Worm (Caenorhabditis elegans) whole organism, late embryonic: Measurements from ENCODE around the gene C46F11.4.

ENCODE experiments used
- F13H6.1 ChIP-seq: sonication (generic microtip); optimal IDR thresholded peaks from 2 replicates; lab custom pipeline; 2016; ENCODE audit warnings: missing genetic modification characterization, missing compliant biosample characterization
- ama-1 ChIP-seq: fragments of 150-350 bp; optimal IDR thresholded peaks from 2 replicates; lab custom pipeline; 2014
- ceh-18 ChIP-seq: sonication (generic microtip); optimal IDR thresholded peaks from 2 replicates; lab custom pipeline; 2016; ENCODE audit warnings: missing genetic modification characterization, missing compliant biosample characterization
- ceh-34 ChIP-seq: sonication (generic microtip); optimal IDR thresholded peaks from 2 replicates; lab custom pipeline; 2016; ENCODE audit warnings: mild to moderate bottlenecking, missing genetic modification characterization, missing compliant biosample characterization
- ceh-45 ChIP-seq: fragments of 200-800 bp; sonication (Bioruptor generic); IDR thresholded peaks from 2 replicates; pipeline ENCODE4 v1.3.6; 2022; ENCODE audit warnings: missing genetic modification reagents, missing genetic modification characterization, missing compliant biosample characterization
- ceh-6 ChIP-seq: fragments of 200-800 bp; sonication (Bioruptor generic); optimal IDR thresholded peaks from 2 replicates; lab custom pipeline; 2018; ENCODE audit warnings: mild to moderate bottlenecking, missing genetic modification characterization, missing compliant biosample characterization
- fax-1 ChIP-seq: sonication (generic microtip); optimal IDR thresholded peaks from 2 replicates; lab custom pipeline; 2016; ENCODE audit warnings: missing genotype, missing genetic modification characterization, missing compliant biosample characterization
- fkh-10 ChIP-seq: fragments of 150-350 bp; optimal IDR thresholded peaks from 2 replicates; lab custom pipeline; 2014; ENCODE audit warnings: missing biosample characterization, missing genetic modification reagents, missing genetic modification characterization
- fkh-6 ChIP-seq: sonication (generic microtip); optimal IDR thresholded peaks from 2 replicates; lab custom pipeline; 2016; ENCODE audit warnings: missing genetic modification characterization, missing compliant biosample characterization
- gmeb-2 ChIP-seq: sonication (generic microtip); optimal IDR thresholded peaks from 2 replicates; lab custom pipeline; 2016; ENCODE audit warnings: missing genetic modification characterization, inconsistent platforms, missing compliant biosample characterization
- hlh-13 ChIP-seq: fragments of 200-800 bp; sonication (Bioruptor generic); optimal IDR thresholded peaks from 2 replicates; lab custom pipeline; 2018; ENCODE audit warnings: mild to moderate bottlenecking, missing genetic modification characterization, missing compliant biosample characterization
- madf-2 ChIP-seq: sonication (generic microtip); optimal IDR thresholded peaks from 2 replicates; lab custom pipeline; 2017; ENCODE audit warnings: missing genetic modification characterization, missing compliant biosample characterization
- nfya-1 ChIP-seq: sonication (generic microtip); optimal IDR thresholded peaks from 2 replicates; lab custom pipeline; 2017; ENCODE audit warnings: missing genetic modification characterization, mild to moderate bottlenecking, missing compliant biosample characterization, antibody characterized with exemption, moderate library complexity
- nhr-232 ChIP-seq: sonication (generic microtip); optimal IDR thresholded peaks from 2 replicates; lab custom pipeline; 2016; ENCODE audit warnings: missing genetic modification characterization, missing compliant biosample characterization
- npax-4 ChIP-seq: sonication (generic microtip); optimal IDR thresholded peaks from 2 replicates; lab custom pipeline; 2016; ENCODE audit warnings: missing genetic modification characterization, missing compliant biosample characterization
- pat-9 ChIP-seq: fragments of 200-800 bp; sonication (Bioruptor generic); optimal IDR thresholded peaks from 2 replicates; lab custom pipeline; 2018; ENCODE audit warnings: mild to moderate bottlenecking, missing genetic modification characterization, moderate library complexity, missing compliant biosample characterization
- pqm-1 ChIP-seq: sonication (generic microtip); optimal IDR thresholded peaks from 2 replicates; lab custom pipeline; 2016; ENCODE audit warnings: missing genetic modification characterization, missing compliant biosample characterization
- rnt-1 ChIP-seq: sonication (generic microtip); optimal IDR thresholded peaks from 2 replicates; lab custom pipeline; 2016; ENCODE audit warnings: missing genetic modification characterization, missing compliant biosample characterization
- tbx-2 ChIP-seq: sonication (generic microtip); optimal IDR thresholded peaks from 2 replicates; lab custom pipeline; 2016; ENCODE audit warnings: missing genetic modification characterization, missing compliant biosample characterization

C46F11.4 gene

DNA sequence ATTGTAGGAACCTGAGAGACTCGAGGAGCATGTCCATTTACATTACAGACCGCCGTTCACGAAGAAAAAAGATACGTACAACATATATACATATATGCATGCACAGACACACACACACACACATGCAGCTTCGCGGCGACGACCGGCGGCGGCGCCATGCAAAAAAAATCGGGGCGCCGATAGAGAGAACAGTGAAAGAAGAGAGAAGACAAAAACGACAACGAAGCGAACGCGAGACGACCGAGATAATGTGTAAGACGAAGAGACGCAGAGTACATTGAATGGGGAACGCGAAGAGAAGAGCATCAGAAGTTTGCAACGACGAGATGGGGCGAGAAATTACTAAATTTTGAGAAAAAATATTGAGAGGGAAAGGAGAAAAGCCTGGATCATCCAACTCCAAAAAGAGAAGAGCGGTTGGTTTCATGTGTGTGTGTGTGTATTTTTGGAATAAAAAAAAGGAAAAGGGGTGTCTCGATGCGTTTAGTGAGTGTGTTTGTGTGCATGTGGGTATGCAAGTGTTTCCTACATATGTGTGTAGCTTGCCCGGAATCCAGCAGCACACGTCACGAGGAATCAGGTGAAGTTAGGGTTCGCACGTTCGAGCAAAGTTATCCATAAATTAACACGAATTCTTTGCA lies 44.4 kb downstream of the C46F11.4 start:
- TF ChIP-seq madf-2: no peak
- no peak for TF ChIP-seq pat-9 (tag; lab: Kevin White, UChicago)
- no peak for TF ChIP-seq hlh-13 (GFP tag; lab: Kevin White, UChicago)
- TF ChIP-seq ceh-34: no peak

DNA sequence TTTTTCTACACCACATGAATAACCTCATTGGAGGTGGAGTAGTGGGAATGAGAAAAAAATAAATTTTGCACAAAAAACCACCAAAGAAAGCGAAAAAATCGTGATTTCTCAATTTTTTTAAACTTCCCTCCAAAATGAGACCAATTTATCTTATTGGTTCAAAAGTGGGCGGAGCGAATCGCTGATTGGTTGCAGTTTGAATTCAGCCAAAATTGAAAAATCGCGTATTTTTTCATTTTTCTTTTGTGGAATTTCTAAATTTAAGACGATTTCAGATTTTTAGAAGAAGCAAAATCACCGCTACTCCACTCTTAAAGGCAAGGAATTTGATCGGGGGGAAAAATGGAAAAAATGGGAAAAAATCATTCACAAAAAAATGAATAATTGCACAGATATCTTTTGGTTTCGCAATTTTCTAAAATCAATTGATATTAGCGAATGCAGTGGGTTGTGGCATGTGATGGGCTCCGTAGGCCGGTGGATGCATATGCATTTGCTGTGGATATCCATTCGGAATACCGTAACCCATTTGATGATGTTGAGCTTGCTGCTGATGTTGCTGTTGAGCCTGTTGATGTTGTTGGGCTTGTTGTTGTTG lies 51.1 kb downstream of the C46F11.4 start:
- TF ChIP-seq rnt-1 (no peak), nfya-1 (peak; percentile 75), tbx-2 (no peak)

DNA sequence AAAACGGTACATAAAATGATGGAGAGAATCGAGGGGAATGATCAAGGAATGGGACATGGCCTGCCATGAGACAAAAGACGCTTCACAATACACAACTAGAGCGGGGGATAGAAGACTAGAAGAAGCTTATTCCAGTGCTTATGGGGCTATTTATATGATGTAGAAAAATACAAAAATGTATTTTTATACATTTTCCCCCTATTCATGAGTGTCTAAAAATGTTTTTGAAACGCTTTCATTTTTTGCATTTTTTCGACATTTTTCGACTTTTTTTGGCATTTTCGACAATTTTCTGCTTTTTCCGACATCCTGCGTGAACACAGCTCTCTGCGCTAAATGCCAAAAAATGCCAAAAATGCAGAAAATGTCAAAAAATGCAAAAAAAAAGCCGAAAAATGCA lies 51.7 kb downstream of the C46F11.4 start:
- TF ChIP-seq pat-9 (tag; lab: Kevin White, UChicago) (no peak), fkh-10 (GFP tag; lab: Kevin White, UChicago) (no peak), npax-4 (tag; lab: Kevin White, UChicago) (no peak), pqm-1 (tag; lab: Kevin White, UChicago) (no peak), tbx-2 (no peak), fkh-6 (tag; lab: Kevin White, UChicago) (no peak), ceh-18 (tag; lab: Kevin White, UChicago) (no peak), ama-1 (lab: Kevin White, UChicago) (no peak), ceh-45 (GFP tag; lab: Robert Waterston, UW) (no peak), fax-1 (tag; lab: Kevin White, UChicago) (no peak), F13H6.1 (no peak), ceh-6 (GFP tag; lab: Kevin White, UChicago) (no peak), gmeb-2 (tag; lab: Kevin White, UChicago) (no peak), nhr-232 (tag; lab: Kevin White, UChicago) (no peak)
